Fruit fly (Drosophila melanogaster): ENCODE data around the gene sisA.
A peak's percentile ranks its signal among the peaks of the same experiment; 100 is the strongest.

sisA gene

DNA sequence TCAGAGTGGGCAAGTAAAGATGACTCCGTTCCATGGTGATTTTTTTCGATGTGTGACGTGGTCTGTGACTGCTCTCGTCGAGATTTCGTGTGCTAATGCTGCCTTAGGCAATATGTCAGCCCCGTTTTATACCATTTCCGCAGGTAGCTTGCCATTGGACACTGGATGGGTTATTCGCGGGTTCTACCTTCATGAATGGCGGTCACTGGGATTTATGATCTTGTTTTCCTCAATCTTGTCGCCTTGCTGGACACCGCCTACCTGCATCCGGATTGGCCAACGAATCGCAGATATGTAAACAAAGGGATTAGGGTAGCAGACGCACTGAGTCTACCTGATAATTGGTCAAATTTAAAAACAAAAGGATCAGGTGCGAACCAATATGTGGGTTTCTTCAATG, at the start of gene sisA:
Gene sisA (minus strand): TSS at position 101 of the 400 bp plus-strand sequence.
- no peak for TF ChIP-seq Myc (optimal IDR thresholded peaks at IDR 0.05)
- no peak for TF ChIP-seq psq (optimal IDR thresholded peaks at IDR 0.05)
- TF ChIP-seq insv (optimal IDR thresholded peaks at IDR 0.05) = no peak
- TF ChIP-seq Sin3A (optimal IDR thresholded peaks at IDR 0.05) = no peak
- no peak for TF ChIP-seq ttk (optimal IDR thresholded peaks at IDR 0.05)
- no peak for TF ChIP-seq h (optimal IDR thresholded peaks at IDR 0.05)

dm6 chrX:11371613-11372012, 49.5 kb upstream of the sisA start:
- TF ChIP-seq psq (optimal IDR thresholded peaks at IDR 0.05) (no peak), Myc (optimal IDR thresholded peaks at IDR 0.05) (no peak), insv (optimal IDR thresholded peaks at IDR 0.05) (no peak), Sin3A (optimal IDR thresholded peaks at IDR 0.05) (no peak), ttk (optimal IDR thresholded peaks at IDR 0.05) (no peak), h (optimal IDR thresholded peaks at IDR 0.05) (no peak)

DNA sequence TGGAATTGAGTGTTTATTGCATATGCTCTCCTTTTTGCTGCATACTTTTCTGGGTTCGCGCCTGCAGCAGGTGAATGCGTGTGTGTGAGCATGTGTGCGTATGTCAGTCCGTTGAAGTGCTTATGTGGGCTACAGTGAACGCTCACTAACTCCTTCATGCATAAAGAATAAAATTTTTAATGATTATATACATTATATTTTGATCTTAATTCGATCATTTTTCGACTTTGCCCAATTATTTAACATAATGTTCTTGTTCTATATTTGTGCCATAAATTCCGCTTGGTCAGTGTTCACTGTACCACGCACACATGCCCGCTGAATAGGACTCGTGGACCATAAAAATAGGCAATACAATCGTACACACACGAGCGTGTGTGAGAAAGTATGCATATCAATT, 48.6 kb upstream of the sisA start:
- no peak for TF ChIP-seq insv (optimal IDR thresholded peaks at IDR 0.05)
- no peak for TF ChIP-seq Sin3A (optimal IDR thresholded peaks at IDR 0.05)
- TF ChIP-seq Myc (optimal IDR thresholded peaks at IDR 0.05) = no peak
- no peak for TF ChIP-seq psq (optimal IDR thresholded peaks at IDR 0.05)
- no peak for TF ChIP-seq ttk (optimal IDR thresholded peaks at IDR 0.05)
- TF ChIP-seq h (optimal IDR thresholded peaks at IDR 0.05) = no peak

dm6 chrX:11369374-11369773, 47.2 kb upstream of the sisA start, which contains the start of gene dlg1:
Gene dlg1 (plus strand): TSS chrX:11369665.
- TF ChIP-seq ttk (optimal IDR thresholded peaks at IDR 0.05) (no peak), psq (optimal IDR thresholded peaks at IDR 0.05) (peak; percentile 53), h (optimal IDR thresholded peaks at IDR 0.05) (no peak), insv (optimal IDR thresholded peaks at IDR 0.05) (peak; percentile 86), Sin3A (optimal IDR thresholded peaks at IDR 0.05) (no peak)

- TF ChIP-seq insv (optimal IDR thresholded peaks at IDR 0.05) (no peak), psq (optimal IDR thresholded peaks at IDR 0.05) (peak; percentile 90)
Observed at dm6 chrX:11367783-11368509, 45.8 kb upstream of the sisA start, which contains the start of the genes hop and Tim8. Gene hop (minus strand): TSS chrX:11368098. Gene Tim8 (plus strand): TSS chrX:11368445.

- TF ChIP-seq h (optimal IDR thresholded peaks at IDR 0.05) = no peak
- TF ChIP-seq Sin3A (optimal IDR thresholded peaks at IDR 0.05) = no peak
- TF ChIP-seq psq (optimal IDR thresholded peaks at IDR 0.05) = no peak
- TF ChIP-seq Myc (optimal IDR thresholded peaks at IDR 0.05) = no peak
- TF ChIP-seq ttk (optimal IDR thresholded peaks at IDR 0.05) = no peak
- TF ChIP-seq insv (optimal IDR thresholded peaks at IDR 0.05) = no peak
Observed at dm6 chrX:11359081-11359481, 36.9 kb upstream of the sisA start, which contains the start of gene Pa1. Gene Pa1 (plus strand): TSS chrX:11359236.

DNA sequence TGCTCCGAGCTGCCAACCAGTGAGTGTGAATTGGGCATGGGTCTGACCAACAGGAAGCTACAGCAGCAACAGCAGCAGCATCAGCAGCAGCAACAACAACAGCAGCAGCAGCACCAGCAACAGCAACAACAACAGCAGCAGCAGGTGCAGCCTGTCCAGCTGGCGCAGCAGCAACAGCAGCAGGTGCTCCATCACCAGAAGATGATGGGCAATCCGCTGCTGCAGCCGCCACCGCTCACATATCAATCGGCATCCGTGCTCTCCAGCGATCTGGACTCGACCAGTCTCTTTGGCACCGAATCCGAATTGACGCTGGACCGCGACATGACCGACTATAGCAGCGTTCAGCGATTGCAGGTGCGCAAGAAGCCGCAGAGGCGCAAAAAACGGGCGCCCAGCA, 34.5 kb upstream of the sisA start:
- TF ChIP-seq Sin3A (optimal IDR thresholded peaks at IDR 0.05) (no peak), ttk (optimal IDR thresholded peaks at IDR 0.05) (peak; percentile 64)

- TF ChIP-seq ttk (optimal IDR thresholded peaks at IDR 0.05) (no peak), h (optimal IDR thresholded peaks at IDR 0.05) (no peak), Myc (optimal IDR thresholded peaks at IDR 0.05) (no peak), psq (optimal IDR thresholded peaks at IDR 0.05) (no peak), insv (optimal IDR thresholded peaks at IDR 0.05) (no peak), Sin3A (optimal IDR thresholded peaks at IDR 0.05) (no peak)
Observed at dm6 chrX:11355708-11356174, 33.6 kb upstream of the sisA start, which contains the start of gene dsh. Gene dsh (plus strand): TSS chrX:11355881.

DNA sequence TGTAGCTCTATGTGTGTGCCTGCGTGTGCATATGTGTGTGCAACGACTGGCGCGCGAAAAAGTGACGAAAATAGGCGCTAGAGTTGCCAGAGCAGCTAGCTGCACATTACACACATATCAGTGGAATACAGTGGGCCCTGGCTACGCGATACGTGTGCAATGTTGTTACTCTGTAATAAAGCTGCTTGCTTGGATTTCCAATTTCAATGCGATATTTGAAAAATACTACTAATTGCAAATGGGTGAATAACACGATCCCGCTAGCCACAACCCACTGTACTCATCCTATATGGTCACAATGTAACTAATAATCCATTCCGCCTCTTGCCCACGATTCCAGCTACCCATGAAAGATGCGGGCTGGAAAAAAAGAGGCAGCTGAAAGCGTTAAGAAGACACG, 29.2 kb upstream of the sisA start:
- TF ChIP-seq ttk (optimal IDR thresholded peaks at IDR 0.05) (no peak), psq (optimal IDR thresholded peaks at IDR 0.05) (no peak), h (optimal IDR thresholded peaks at IDR 0.05) (no peak)

- no peak for TF ChIP-seq Myc (optimal IDR thresholded peaks at IDR 0.05)
- no peak for TF ChIP-seq h (optimal IDR thresholded peaks at IDR 0.05)
- TF ChIP-seq psq (optimal IDR thresholded peaks at IDR 0.05) = no peak
- TF ChIP-seq Sin3A (optimal IDR thresholded peaks at IDR 0.05) = no peak
- TF ChIP-seq insv (optimal IDR thresholded peaks at IDR 0.05) = no peak
- TF ChIP-seq ttk (optimal IDR thresholded peaks at IDR 0.05) = no peak
Observed at dm6 chrX:11350505-11351327, 28.6 kb upstream of the sisA start, which contains the start of gene CG1737. Gene CG1737 (plus strand): TSS chrX:11350608.

DNA sequence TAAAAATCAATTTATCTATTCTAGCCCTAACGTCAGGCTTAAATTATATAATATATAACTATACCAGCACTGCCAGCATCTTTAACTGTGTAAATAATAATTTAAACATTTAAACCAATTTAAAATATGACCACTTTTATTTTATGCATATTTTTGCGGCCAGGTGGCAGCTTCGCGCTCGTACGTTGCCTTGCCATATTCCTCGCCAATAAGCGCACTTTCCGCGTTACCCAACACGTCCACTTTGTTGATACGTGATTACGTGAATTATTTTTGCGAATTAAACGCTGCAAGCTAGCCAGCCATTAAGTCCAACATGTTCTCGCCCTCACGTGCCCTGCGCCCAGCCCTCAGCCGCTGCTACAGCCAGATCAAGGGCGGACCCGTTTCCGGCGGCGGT, 27.6 kb upstream of the sisA start, which contains the start of gene NdufV3:
Gene NdufV3 (plus strand): TSS at position 219 of the 400 bp plus-strand sequence.
- no peak for TF ChIP-seq insv (optimal IDR thresholded peaks at IDR 0.05)
- TF ChIP-seq Sin3A (optimal IDR thresholded peaks at IDR 0.05) = no peak

DNA sequence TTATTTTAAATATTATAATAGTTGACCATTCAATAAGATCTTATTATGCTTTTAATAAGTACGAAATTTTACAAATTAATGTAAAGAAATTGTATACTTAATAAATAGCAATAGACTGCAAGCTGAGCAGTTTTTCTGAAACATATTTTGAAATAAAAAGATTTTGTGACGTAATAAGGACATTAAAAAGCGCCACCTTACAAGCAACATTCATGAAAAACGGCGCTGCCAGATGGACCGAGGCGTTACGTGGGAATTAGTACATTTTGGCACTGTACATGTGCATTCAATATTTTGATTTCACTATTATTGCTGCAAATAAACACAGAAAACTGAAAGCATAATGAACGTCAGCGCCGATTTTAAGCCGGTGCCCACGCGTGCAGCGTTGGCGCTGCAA, 26.7 kb upstream of the sisA start, which contains the start of gene CG1738:
Gene CG1738 (plus strand): TSS at position 221 of the 400 bp plus-strand sequence.
- TF ChIP-seq Sin3A (optimal IDR thresholded peaks at IDR 0.05) (no peak), h (optimal IDR thresholded peaks at IDR 0.05) (no peak), ttk (optimal IDR thresholded peaks at IDR 0.05) (no peak), insv (optimal IDR thresholded peaks at IDR 0.05) (no peak), Myc (optimal IDR thresholded peaks at IDR 0.05) (no peak), psq (optimal IDR thresholded peaks at IDR 0.05) (no peak)

Measured in Kc167 (cell line).